Worm (Caenorhabditis elegans) whole organism, midembryonic: ENCODE results near the gene srsx-14.

Source experiments
- T22C8.4 ChIP-seq: fragments of 200-800 bp; sonication (Bioruptor generic); IDR thresholded peaks from 2 replicates; pipeline ENCODE4 v1.3.6; 2022; ENCODE audit warnings: missing genetic modification characterization, missing compliant biosample characterization
- cog-1 ChIP-seq: sonication (generic microtip); optimal IDR thresholded peaks from 2 replicates; lab custom pipeline; 2016; ENCODE audit warnings: missing genetic modification characterization, missing compliant biosample characterization
- ztf-29 ChIP-seq: fragments of 200-800 bp; sonication (Bioruptor generic); IDR thresholded peaks from 2 replicates; pipeline ENCODE4 v1.3.6; 2022; ENCODE audit warnings: missing genetic modification reagents, missing genetic modification characterization, missing compliant biosample characterization

DNA sequence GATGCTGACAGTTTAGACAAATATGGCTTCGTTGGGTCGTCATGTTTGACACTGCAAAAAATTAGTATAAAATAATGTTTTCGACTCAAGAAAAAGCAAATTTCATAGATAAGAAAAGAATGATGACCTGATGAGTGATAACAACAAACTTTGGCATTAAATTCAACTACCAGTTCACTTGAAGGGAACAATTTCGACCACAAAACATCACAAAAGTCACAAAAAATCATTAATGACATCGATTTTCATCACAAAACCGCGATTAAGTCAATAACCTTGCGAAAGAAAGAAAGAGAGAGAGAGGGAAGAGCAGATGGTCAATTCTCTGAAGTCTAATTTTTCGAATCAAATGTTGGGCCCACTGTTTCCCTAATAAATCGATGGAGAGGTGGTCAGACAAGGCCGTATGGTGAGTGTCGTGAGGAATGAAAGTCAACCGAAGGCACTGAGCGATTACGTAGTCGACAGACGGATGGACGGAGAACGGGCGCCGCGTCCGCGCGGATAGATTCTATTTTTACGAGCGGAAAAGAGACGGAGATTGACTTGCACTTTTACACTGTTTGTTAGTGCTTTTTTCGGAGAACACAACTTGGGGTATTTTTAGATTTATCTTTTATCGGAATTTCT, 37.5 kb upstream of the srsx-14 start, which contains the start of gene bec-1:
- no peak for TF ChIP-seq T22C8.4
- no peak for TF ChIP-seq cog-1
- TF ChIP-seq ztf-29 (GFP tag; lab: Robert Waterston, UW) = no peak
